Worm (Caenorhabditis elegans) whole organism, mixed stage, embryonic: ENCODE measurements around the gene dmsr-8.

Source experiments
- blmp-1 ChIP-seq: fragments of 150-350 bp; optimal IDR thresholded peaks from 2 replicates; lab custom pipeline; 2014; ENCODE audit warnings: missing biosample characterization, missing genetic modification characterization
- cnd-1 ChIP-seq: fragments of 200-800 bp; sonication (Bioruptor generic); optimal IDR thresholded peaks from 2 replicates; lab custom pipeline; 2018; ENCODE audit warnings: mild to moderate bottlenecking, missing genetic modification characterization, missing compliant biosample characterization
- elt-3 ChIP-seq: fragments of 150-350 bp; optimal IDR thresholded peaks from 2 replicates; lab custom pipeline; 2014; ENCODE audit warnings: missing biosample characterization, missing genetic modification characterization
- ham-2 ChIP-seq: fragments of 200-800 bp; sonication (Bioruptor generic); optimal IDR thresholded peaks from 2 replicates; lab custom pipeline; 2018; ENCODE audit warnings: mild to moderate bottlenecking, missing genetic modification characterization, missing compliant biosample characterization
- nhr-237 ChIP-seq: fragments of 150-350 bp; optimal IDR thresholded peaks from 2 replicates; lab custom pipeline; 2014; ENCODE audit warnings: missing biosample characterization, missing genetic modification characterization
- nhr-76 ChIP-seq: sonication (generic microtip); optimal IDR thresholded peaks from 2 replicates; lab custom pipeline; 2017; ENCODE audit warnings: missing biosample characterization, missing genetic modification characterization
- snpc-4 ChIP-seq: fragments of 150-350 bp; optimal IDR thresholded peaks from 2 replicates; lab custom pipeline; 2014; ENCODE audit warnings: missing biosample characterization, missing genetic modification characterization
- sptf-1 ChIP-seq: sonication (generic microtip); optimal IDR thresholded peaks from 2 replicates; lab custom pipeline; 2017; ENCODE audit warnings: mild to moderate bottlenecking, missing genetic modification characterization, moderate library complexity, missing compliant biosample characterization
- unc-120 ChIP-seq: sonication (generic microtip); optimal IDR thresholded peaks from 2 replicates; lab custom pipeline; 2017; ENCODE audit warnings: missing genetic modification characterization, missing compliant biosample characterization; ENCODE audit not compliant: poor library complexity, severe bottlenecking
- unc-62 ChIP-seq: fragments of 150-350 bp; optimal IDR thresholded peaks from 2 replicates; lab custom pipeline; 2014; ENCODE audit warnings: missing biosample characterization, missing genetic modification reagents, missing genetic modification characterization
- ztf-11 ChIP-seq: fragments of 150-350 bp; optimal IDR thresholded peaks from 2 replicates; lab custom pipeline; 2014; ENCODE audit warnings: missing biosample characterization, missing genetic modification characterization

DNA sequence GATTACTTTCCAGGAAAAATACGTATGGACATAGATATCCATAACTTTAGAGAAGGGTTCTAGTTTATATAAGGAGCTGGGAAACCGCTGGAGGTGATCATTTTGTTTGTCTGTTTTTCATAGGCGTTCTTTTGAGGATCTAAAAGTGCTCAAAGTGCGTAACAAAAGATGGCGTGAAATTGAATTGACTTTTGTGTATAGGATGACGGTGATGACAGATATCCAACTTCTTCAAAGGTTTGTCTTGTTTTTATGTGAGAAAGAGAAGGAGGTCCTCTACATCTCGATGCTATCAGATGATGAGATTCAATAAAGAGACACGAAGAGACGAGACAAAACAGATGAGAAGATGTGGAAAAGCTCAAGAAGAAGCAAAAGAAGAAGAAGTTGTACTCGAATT lies 2.5 kb upstream of the dmsr-8 start:
- TF ChIP-seq blmp-1 (no peak), nhr-76 (tag; lab: Kevin White, UChicago) (no peak), elt-3 (tag; lab: Kevin White, UChicago) (no peak), snpc-4 (tag; lab: Kevin White, UChicago) (no peak), unc-62 (GFP tag; lab: Kevin White, UChicago) (no peak), sptf-1 (tag; lab: Kevin White, UChicago) (no peak), cnd-1 (tag; lab: Kevin White, UChicago) (no peak), nhr-237 (tag; lab: Kevin White, UChicago) (no peak), unc-120 (tag; lab: Kevin White, UChicago) (no peak), ham-2 (GFP tag; lab: Kevin White, UChicago) (no peak), ztf-11 (tag; lab: Kevin White, UChicago) (no peak)
